Worm (Caenorhabditis elegans): ENCODE measurements around the gene F43E2.11.

F43E2.11 gene

ce11 chrII:7390335-7390734, 20.2 kb upstream of the F43E2.11 start:
- no peak for TF ChIP-seq unc-62 (GFP tag; optimal IDR thresholded peaks at IDR 0.05)

- TF ChIP-seq unc-62 (GFP tag; optimal IDR thresholded peaks at IDR 0.05): no peak
Observed at ce11 chrII:7385442-7385841, 15.3 kb upstream of the F43E2.11 start, which contains the start of gene sre-3. TSS of gene sre-3 (plus strand) at chrII:7385742.

ce11 chrII:7381947-7382346, 11.9 kb upstream of the F43E2.11 start:
- TF ChIP-seq unc-62 (GFP tag; optimal IDR thresholded peaks at IDR 0.05): no peak

ce11 chrII:7381142-7381611, 11.1 kb upstream of the F43E2.11 start, which contains the start of gene C07D10.5:
TSS of gene C07D10.5 (plus strand) at chrII:7381561.
- no peak for TF ChIP-seq unc-62 (GFP tag; optimal IDR thresholded peaks at IDR 0.05)

- TF ChIP-seq unc-62 (GFP tag; optimal IDR thresholded peaks at IDR 0.05): no peak
Observed at ce11 chrII:7379021-7379420, 8.9 kb upstream of the F43E2.11 start, which contains the start of gene C07D10.6. TSS of gene C07D10.6 (plus strand) at chrII:7379321.

ce11 chrII:7374980-7375379, 4.9 kb upstream of the F43E2.11 start, which contains the start of gene F43E2.1:
TSS of gene F43E2.1 (plus strand) at chrII:7375280.
- no peak for TF ChIP-seq unc-62 (GFP tag; optimal IDR thresholded peaks at IDR 0.05)

ce11 chrII:7374143-7374542, 4.0 kb upstream of the F43E2.11 start, which contains the start of the genes mtch-1 and rpb-4:
TSS of gene mtch-1 (minus strand) at chrII:7374166.
TSS of gene rpb-4 (plus strand) at chrII:7374495.
- TF ChIP-seq unc-62 (GFP tag; optimal IDR thresholded peaks at IDR 0.05): no peak

- no peak for TF ChIP-seq unc-62 (GFP tag; optimal IDR thresholded peaks at IDR 0.05)
Observed at ce11 chrII:7368761-7369160, 1.3 kb downstream of the F43E2.11 start, which contains the start of gene F43E2.6. TSS of gene F43E2.6 (minus strand) at chrII:7368861.

ce11 chrII:7363990-7364455, 6.1 kb downstream of the F43E2.11 start, which contains the start of gene msra-1:
TSS of gene msra-1 (minus strand) at chrII:7364040.
- no peak for TF ChIP-seq unc-62 (GFP tag; optimal IDR thresholded peaks at IDR 0.05)

- TF ChIP-seq unc-62 (GFP tag; optimal IDR thresholded peaks at IDR 0.05): no peak
Observed at ce11 chrII:7358489-7358943, 11.6 kb downstream of the F43E2.11 start, which contains the start of gene insc-1. TSS of gene insc-1 (plus strand) at chrII:7358893.

ce11 chrII:7357176-7357575, 12.9 kb downstream of the F43E2.11 start:
- TF ChIP-seq unc-62 (GFP tag; optimal IDR thresholded peaks at IDR 0.05): no peak

- no peak for TF ChIP-seq unc-62 (GFP tag; optimal IDR thresholded peaks at IDR 0.05)
Observed at ce11 chrII:7356773-7357172, 13.3 kb downstream of the F43E2.11 start.

ce11 chrII:7356326-7356725, 13.8 kb downstream of the F43E2.11 start, which contains the start of gene haf-2:
TSS of gene haf-2 (minus strand) at chrII:7356426.
- no peak for TF ChIP-seq unc-62 (GFP tag; optimal IDR thresholded peaks at IDR 0.05)

ce11 chrII:7353027-7353426, 17.1 kb downstream of the F43E2.11 start:
- no peak for TF ChIP-seq unc-62 (GFP tag; optimal IDR thresholded peaks at IDR 0.05)

- TF ChIP-seq unc-62 (GFP tag; optimal IDR thresholded peaks at IDR 0.05): no peak
Observed at ce11 chrII:7352507-7352906, 17.6 kb downstream of the F43E2.11 start, which contains the start of gene hsp-4. TSS of gene hsp-4 (minus strand) at chrII:7352645.

- TF ChIP-seq unc-62 (GFP tag; optimal IDR thresholded peaks at IDR 0.05): no peak
Observed at ce11 chrII:7348063-7348462, 22.0 kb downstream of the F43E2.11 start.

ce11 chrII:7345858-7346257, 24.2 kb downstream of the F43E2.11 start:
- no peak for TF ChIP-seq unc-62 (GFP tag; optimal IDR thresholded peaks at IDR 0.05)

Measured in whole organism, dauer.